Worm (Caenorhabditis elegans) whole organism, L3 larva: ENCODE data around the gene clec-60.

Source experiments
- ama-1 ChIP-seq: fragments of 150-350 bp; optimal IDR thresholded peaks from 2 replicates; lab custom pipeline; 2018
- egl-5 ChIP-seq: fragments of 150-350 bp; optimal IDR thresholded peaks from 2 replicates; lab custom pipeline; 2017; ENCODE audit warnings: missing biosample characterization, missing genetic modification reagents, missing genetic modification characterization, inconsistent platforms
- fkh-10 ChIP-seq: sonication (generic microtip); optimal IDR thresholded peaks from 2 replicates; lab custom pipeline; 2017; ENCODE audit warnings: missing biosample characterization, missing genetic modification reagents, missing genetic modification characterization
- lsy-12 ChIP-seq: sonication (generic microtip); optimal IDR thresholded peaks from 2 replicates; lab custom pipeline; 2016; ENCODE audit warnings: mild to moderate bottlenecking, missing genetic modification characterization, missing compliant biosample characterization
- mdl-1 ChIP-seq: fragments of 150-350 bp; optimal IDR thresholded peaks from 2 replicates; lab custom pipeline; 2014; ENCODE audit warnings: missing biosample characterization, missing genetic modification characterization
- nhr-11 ChIP-seq: fragments of 150-350 bp; optimal IDR thresholded peaks from 2 replicates; lab custom pipeline; 2014; ENCODE audit warnings: missing biosample characterization, missing genetic modification characterization
- nhr-25 ChIP-seq: sonication (generic microtip); optimal IDR thresholded peaks from 2 replicates; lab custom pipeline; 2017; ENCODE audit warnings: missing biosample characterization, missing genetic modification characterization
- nhr-76 ChIP-seq: fragments of 150-350 bp; sonication (generic microtip); optimal IDR thresholded peaks from 5 replicates; lab custom pipeline; 2014; ENCODE audit warnings: missing biosample characterization, missing genetic modification characterization

- TF ChIP-seq fkh-10 (no peak), nhr-11 (tag; lab: Kevin White, UChicago) (no peak), ama-1 (lab: Kevin White, UChicago) (no peak), nhr-25 (no peak), egl-5 (no peak), lsy-12 (tag; lab: Kevin White, UChicago) (no peak), nhr-76 (tag; lab: Kevin White, UChicago) (no peak), mdl-1 (tag; lab: Kevin White, UChicago) (no peak)
Measured at ce11 chrII:10485640-10486039, 4.0 kb upstream of the clec-60 start.
